Worm (Caenorhabditis elegans): ENCODE measurements around the gene C13A2.7.
A peak's percentile ranks its signal among the peaks of the same experiment; 100 is the strongest.

The C13A2.7 gene

ce11 chrV:7223941-7224340 lies 42.2 kb upstream of the C13A2.7 start, which contains the start of gene C13F10.1:
Gene C13F10.1 (plus strand): TSS chrV:7224078.
- TF ChIP-seq rnt-1 (tag; optimal IDR thresholded peaks at IDR 0.05), result peak; percentile 31
- peak; percentile 82 for TF ChIP-seq unc-55 (GFP tag; optimal IDR thresholded peaks at IDR 0.05)
- TF ChIP-seq pha-2 (tag; optimal IDR thresholded peaks at IDR 0.05), result no peak
- no peak for TF ChIP-seq dmd-4 (tag; optimal IDR thresholded peaks at IDR 0.05; ENCODE audit: borderline replicate concordance)
- no peak for TF ChIP-seq T23F11.4 (GFP tag; optimal IDR thresholded peaks at IDR 0.05)
- peak; percentile 16 for TF ChIP-seq ceh-31 (tag; optimal IDR thresholded peaks at IDR 0.05)
- no peak for TF ChIP-seq syd-9 (tag; optimal IDR thresholded peaks at IDR 0.05)
- TF ChIP-seq nfya-1 (tag; optimal IDR thresholded peaks at IDR 0.05), result peak; percentile 22
- TF ChIP-seq Y22D7AL.16 (tag; optimal IDR thresholded peaks at IDR 0.05), result no peak
- peak; percentile 38 for TF ChIP-seq ceh-48 (tag; optimal IDR thresholded peaks at IDR 0.05)
- TF ChIP-seq unc-42 (tag; optimal IDR thresholded peaks at IDR 0.05), result peak; percentile 46
- peak; percentile 26 for TF ChIP-seq ceh-34 (tag; optimal IDR thresholded peaks at IDR 0.05)
- TF ChIP-seq K09A11.1 (tag; optimal IDR thresholded peaks at IDR 0.05; ENCODE audit: insufficient read depth), result no peak

- no peak for TF ChIP-seq rnt-1 (tag; optimal IDR thresholded peaks at IDR 0.05)
- TF ChIP-seq ama-1 (optimal IDR thresholded peaks at IDR 0.05), result no peak
- no peak for TF ChIP-seq ceh-48 (tag; optimal IDR thresholded peaks at IDR 0.05)
- no peak for TF ChIP-seq ttx-3 (tag; optimal IDR thresholded peaks at IDR 0.05)
- no peak for TF ChIP-seq hlh-6 (tag; optimal IDR thresholded peaks at IDR 0.05)
Observed at ce11 chrV:7224353-7224752, 41.8 kb upstream of the C13A2.7 start.

ce11 chrV:7224947-7225346 lies 41.2 kb upstream of the C13A2.7 start, which contains the start of gene fkb-3:
Gene fkb-3 (plus strand): TSS chrV:7225223.
- TF ChIP-seq ceh-6 (GFP tag; optimal IDR thresholded peaks at IDR 0.05) (no peak), ceh-31 (tag; optimal IDR thresholded peaks at IDR 0.05) (no peak), pax-1 (tag; optimal IDR thresholded peaks at IDR 0.05) (no peak), pros-1 (tag; optimal IDR thresholded peaks at IDR 0.05) (no peak), hlh-8 (tag; optimal IDR thresholded peaks at IDR 0.05) (no peak), madf-2 (tag; optimal IDR thresholded peaks at IDR 0.05) (no peak), fkh-10 (GFP tag; optimal IDR thresholded peaks at IDR 0.05) (no peak), pqm-1 (tag; optimal IDR thresholded peaks at IDR 0.05) (no peak), unc-42 (tag; optimal IDR thresholded peaks at IDR 0.05) (no peak), elt-4 (tag; optimal IDR thresholded peaks at IDR 0.05) (no peak), zip-5 (tag; optimal IDR thresholded peaks at IDR 0.05) (no peak), eyg-1 (tag; optimal IDR thresholded peaks at IDR 0.05) (no peak), K02D7.2 (tag; optimal IDR thresholded peaks at IDR 0.05) (no peak), ztf-16 (tag; optimal IDR thresholded peaks at IDR 0.05) (no peak), rnt-1 (tag; optimal IDR thresholded peaks at IDR 0.05) (no peak), unc-86 (tag; optimal IDR thresholded peaks at IDR 0.05) (no peak), ceh-19 (GFP tag; optimal IDR thresholded peaks at IDR 0.05) (no peak)

ce11 chrV:7225894-7226293 lies 40.2 kb upstream of the C13A2.7 start:
- TF ChIP-seq lim-6 (tag; optimal IDR thresholded peaks at IDR 0.05) (no peak), Y22D7AL.16 (tag; optimal IDR thresholded peaks at IDR 0.05) (no peak), ama-1 (optimal IDR thresholded peaks at IDR 0.05) (peak; percentile 63)

- no peak for TF ChIP-seq unc-55 (GFP tag; optimal IDR thresholded peaks at IDR 0.05)
- TF ChIP-seq ceh-31 (tag; optimal IDR thresholded peaks at IDR 0.05), result peak; percentile 75
- TF ChIP-seq ahr-1 (tag; optimal IDR thresholded peaks at IDR 0.05), result peak; percentile 86
- no peak for TF ChIP-seq ceh-18 (tag; optimal IDR thresholded peaks at IDR 0.05)
- peak; percentile 86 for TF ChIP-seq sox-4 (tag; optimal IDR thresholded peaks at IDR 0.05)
- peak; percentile 86 for TF ChIP-seq ttx-3 (tag; optimal IDR thresholded peaks at IDR 0.05)
- TF ChIP-seq hlh-8 (tag; optimal IDR thresholded peaks at IDR 0.05), result peak; percentile 65
- TF ChIP-seq zip-5 (tag; optimal IDR thresholded peaks at IDR 0.05), result peak; percentile 75
- TF ChIP-seq ceh-34 (tag; optimal IDR thresholded peaks at IDR 0.05), result peak; percentile 84
- TF ChIP-seq ceh-9 (tag; optimal IDR thresholded peaks at IDR 0.05), result peak; percentile 16
- peak; percentile 79 for TF ChIP-seq gmeb-2 (tag; optimal IDR thresholded peaks at IDR 0.05)
- peak; percentile 91 for TF ChIP-seq pat-9 (tag; optimal IDR thresholded peaks at IDR 0.05)
- TF ChIP-seq madf-2 (tag; optimal IDR thresholded peaks at IDR 0.05), result peak; percentile 77
- peak; percentile 55; the same call in 1 of the 2 replicates for TF ChIP-seq ceh-45 (GFP tag; IDR thresholded peaks at IDR 0.05)
- no peak for TF ChIP-seq mec-3 (tag; optimal IDR thresholded peaks at IDR 0.05; ENCODE audit: borderline replicate concordance)
- peak; percentile 82 for TF ChIP-seq K02D7.2 (tag; optimal IDR thresholded peaks at IDR 0.05)
- TF ChIP-seq pag-3 (tag; optimal IDR thresholded peaks at IDR 0.05; ENCODE audit: borderline replicate concordance), result no peak
- TF ChIP-seq npax-4 (tag; optimal IDR thresholded peaks at IDR 0.05), result peak; percentile 59
- peak; percentile 61 for TF ChIP-seq ceh-2 (tag; optimal IDR thresholded peaks at IDR 0.05)
- TF ChIP-seq lim-6 (tag; optimal IDR thresholded peaks at IDR 0.05), result no peak
- peak; percentile 81 for TF ChIP-seq sox-2 (GFP tag; IDR thresholded peaks at IDR 0.05)
- TF ChIP-seq unc-42 (tag; optimal IDR thresholded peaks at IDR 0.05), result peak; percentile 4
- TF ChIP-seq pha-4 (tag; optimal IDR thresholded peaks at IDR 0.05), result no peak
- TF ChIP-seq fkh-10 (GFP tag; optimal IDR thresholded peaks at IDR 0.05), result peak; percentile 25
Observed at ce11 chrV:7230847-7231246, 35.3 kb upstream of the C13A2.7 start, which contains the start of the genes gei-6 and krr-1. Gene gei-6 (minus strand): TSS chrV:7230848. Gene krr-1 (plus strand): TSS chrV:7231190.

Measured in whole organism, late embryonic.